Worm (Caenorhabditis elegans): ENCODE results near the gene nhr-171.

DNA sequence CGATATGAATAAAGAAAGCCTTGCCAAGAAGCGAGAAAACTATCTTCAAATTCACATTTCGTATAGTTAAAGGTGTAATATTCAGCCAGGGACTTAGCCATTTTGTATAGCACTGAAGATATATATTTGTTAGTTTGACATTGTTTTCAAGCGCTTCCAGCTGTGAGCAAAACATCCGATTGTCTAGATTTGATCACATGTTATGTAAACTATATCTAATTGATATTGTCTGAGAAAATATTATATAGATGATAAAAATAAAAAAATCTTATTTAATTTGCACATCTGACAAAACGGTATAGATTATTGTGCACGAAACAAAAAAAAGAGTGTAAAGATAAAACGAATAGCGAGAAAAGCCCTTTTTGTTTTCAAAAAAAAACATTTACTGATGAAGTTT, 46.9 kb upstream of the nhr-171 start, which contains the start of gene srh-89:
- TF ChIP-seq med-1 (GFP tag; optimal IDR thresholded peaks at IDR 0.05; ENCODE audit: insufficient read depth) (no peak), ztf-29 (GFP tag; IDR thresholded peaks at IDR 0.05) (no peak), flt-1 (GFP tag; IDR thresholded peaks at IDR 0.05) (no peak), T22C8.4 (GFP tag; IDR thresholded peaks at IDR 0.05) (no peak), ztf-23 (GFP tag; IDR thresholded peaks at IDR 0.05) (no peak), cog-1 (tag; optimal IDR thresholded peaks at IDR 0.05) (no peak), tab-1 (GFP tag; IDR thresholded peaks at IDR 0.05) (no peak)
